Worm (Caenorhabditis elegans) whole organism, L4/young adult: ENCODE data around the gene C25H3.14.

Experiments
- W03F9.2 ChIP-seq: fragments of 150-350 bp; optimal IDR thresholded peaks from 2 replicates; lab custom pipeline; 2014; ENCODE audit warnings: missing biosample characterization, missing genetic modification characterization
- dao-5 ChIP-seq: sonication (generic microtip); optimal IDR thresholded peaks from 2 replicates; lab custom pipeline; 2016; ENCODE audit warnings: missing genotype, missing genetic modification characterization, moderate library complexity, missing compliant biosample characterization

- TF ChIP-seq dao-5 (tag; lab: Kevin White, UChicago) = no peak
- no peak for TF ChIP-seq W03F9.2 (tag; lab: Kevin White, UChicago)
Observed at ce11 chrII:5736599-5736998, 41.7 kb downstream of the C25H3.14 start.
